Worm (Caenorhabditis elegans) whole organism, midembryonic: ENCODE results near the gene T26C5.3.

Experiments used
- flt-1 ChIP-seq: fragments of 200-800 bp; sonication (Bioruptor generic); IDR thresholded peaks from 2 replicates; pipeline ENCODE4 v1.3.6; 2022; ENCODE audit warnings: missing genetic modification characterization, missing compliant biosample characterization
- klf-2 ChIP-seq: fragments of 200-800 bp; sonication (Bioruptor generic); conservative IDR thresholded peaks from 2 replicates; pipeline ENCODE4 v1.3.6; 2022; ENCODE audit warnings: missing genetic modification reagents, missing genetic modification characterization, missing compliant biosample characterization
- med-1 ChIP-seq: sonication (generic microtip); optimal IDR thresholded peaks from 2 replicates; lab custom pipeline; 2017; ENCODE audit warnings: missing genetic modification characterization, mild to moderate bottlenecking, missing compliant biosample characterization, antibody characterized with exemption, missing genetic modification reagents; ENCODE audit not compliant: insufficient read depth
- ztf-23 ChIP-seq: fragments of 200-800 bp; sonication (Bioruptor generic); IDR thresholded peaks from 2 replicates; pipeline ENCODE4 v1.3.6; 2022; ENCODE audit warnings: missing genetic modification reagents, missing genetic modification characterization, missing compliant biosample characterization

DNA sequence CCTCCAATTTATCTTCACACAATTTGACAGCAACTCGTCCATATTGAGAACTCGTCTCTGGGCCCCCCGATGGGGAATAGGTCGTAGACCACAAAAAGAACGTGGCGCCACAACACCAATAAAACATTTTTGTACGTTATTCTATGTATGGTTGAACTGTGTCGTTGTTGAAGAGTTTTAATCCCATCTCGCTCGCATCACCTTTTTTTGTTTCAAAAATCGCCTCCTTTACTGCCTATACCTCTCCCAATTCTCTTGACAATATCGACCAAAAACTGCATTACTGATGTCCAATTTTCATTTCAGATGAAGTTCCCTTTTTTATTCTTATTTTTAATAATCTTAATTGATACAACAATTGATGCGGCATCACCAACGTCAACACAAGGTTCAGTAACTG lies 39.2 kb upstream of the T26C5.3 start, which contains the start of gene let-23:
- TF ChIP-seq med-1 (GFP tag; lab: Kevin White, UChicago) (no peak), klf-2 (GFP tag; lab: Robert Waterston, UW) (no peak), flt-1 (GFP tag; lab: Robert Waterston, UW) (no peak), ztf-23 (GFP tag; lab: Robert Waterston, UW) (no peak)
